Worm (Caenorhabditis elegans): Measurements from ENCODE around the gene best-3.

- no peak for TF ChIP-seq nhr-6 (tag; optimal IDR thresholded peaks at IDR 0.05)
- TF ChIP-seq lin-39 (tag; optimal IDR thresholded peaks at IDR 0.05): no peak
- TF ChIP-seq nhr-77 (tag; optimal IDR thresholded peaks at IDR 0.05): no peak
- TF ChIP-seq blmp-1 (tag; optimal IDR thresholded peaks at IDR 0.05; ENCODE audit: insufficient read depth): no peak
- no peak for TF ChIP-seq elt-3 (tag; optimal IDR thresholded peaks at IDR 0.05)
Observed at ce11 chrII:4793-5192, 8.0 kb upstream of the best-3 start.

All from whole organism, L2 larva.